Worm (Caenorhabditis elegans): ENCODE results near the gene C44C10.12.

- no peak for TF ChIP-seq skn-1 (tag; optimal IDR thresholded peaks at IDR 0.05)
- TF ChIP-seq egl-27 (tag; optimal IDR thresholded peaks at IDR 0.05): no peak
- TF ChIP-seq nhr-23 (tag; optimal IDR thresholded peaks at IDR 0.05): no peak
- no peak for TF ChIP-seq nhr-12 (tag; optimal IDR thresholded peaks at IDR 0.05)
- no peak for TF ChIP-seq nhr-237 (tag; optimal IDR thresholded peaks at IDR 0.05)
- TF ChIP-seq ztf-4 (tag; optimal IDR thresholded peaks at IDR 0.05): no peak
- no peak for TF ChIP-seq ceh-82 (tag; optimal IDR thresholded peaks at IDR 0.05)
- no peak for TF ChIP-seq nhr-28 (tag; optimal IDR thresholded peaks at IDR 0.05)
These were observed 30.1 kb upstream of the C44C10.12 start, which contains the start of gene noca-2 for ce11 chrX:11666545-11667177.

Data from whole organism, L3 larva.